Fruit fly (Drosophila melanogaster) whole organism, pupa: ENCODE measurements around the gene CG3457.

Experiments used
- CG12605 ChIP-seq: fragments of 200-800 bp; sonication (Bioruptor generic); IDR thresholded peaks from 2 replicates; pipeline ENCODE4 v1.3.6; 2022; ENCODE audit warnings: missing biosample characterization, missing genetic modification characterization
- CG15710 ChIP-seq: fragments of 200-800 bp; sonication (Bioruptor generic); optimal IDR thresholded peaks from 2 replicates; lab custom pipeline; 2018; ENCODE audit warnings: missing biosample characterization, mild to moderate bottlenecking, missing genetic modification characterization, moderate library complexity
- CG8159 ChIP-seq: fragments of 200-800 bp; sonication (Bioruptor generic); optimal IDR thresholded peaks from 3 replicates; lab custom pipeline; 2018; ENCODE audit warnings: missing biosample characterization, mild to moderate bottlenecking, missing genetic modification characterization, moderate library complexity

DNA sequence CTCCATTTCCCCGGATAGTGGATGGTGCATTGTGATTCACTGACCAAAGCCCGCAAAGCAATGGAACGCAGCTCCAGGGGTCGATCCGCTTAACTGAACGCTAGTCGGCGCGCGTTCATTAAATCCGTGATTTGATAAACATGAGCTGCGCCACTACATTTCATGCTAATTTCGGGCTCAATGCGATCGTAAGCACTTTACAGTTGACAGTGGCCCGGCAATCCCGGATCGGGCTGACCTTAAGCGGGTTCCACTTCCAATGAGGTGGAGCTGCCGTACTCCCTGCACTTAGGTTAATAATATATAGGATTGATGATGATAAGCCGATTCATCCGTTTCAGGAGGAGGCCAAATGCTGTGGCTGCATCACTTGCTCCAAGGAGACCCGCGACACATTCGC, 16.1 kb downstream of the CG3457 start, which contains the start of gene FarO:
- TF ChIP-seq CG15710 (tag; lab: Kevin White, UChicago): no peak
- no peak for TF ChIP-seq CG12605 (GFP tag; lab: Robert Waterston, UW)
- no peak for TF ChIP-seq CG8159 (tag; lab: Kevin White, UChicago)
